Fruit fly (Drosophila melanogaster): ENCODE results near the gene CG3604.
A peak's percentile ranks its signal among the peaks of the same experiment; 100 is the strongest.

The CG3604 gene

DNA sequence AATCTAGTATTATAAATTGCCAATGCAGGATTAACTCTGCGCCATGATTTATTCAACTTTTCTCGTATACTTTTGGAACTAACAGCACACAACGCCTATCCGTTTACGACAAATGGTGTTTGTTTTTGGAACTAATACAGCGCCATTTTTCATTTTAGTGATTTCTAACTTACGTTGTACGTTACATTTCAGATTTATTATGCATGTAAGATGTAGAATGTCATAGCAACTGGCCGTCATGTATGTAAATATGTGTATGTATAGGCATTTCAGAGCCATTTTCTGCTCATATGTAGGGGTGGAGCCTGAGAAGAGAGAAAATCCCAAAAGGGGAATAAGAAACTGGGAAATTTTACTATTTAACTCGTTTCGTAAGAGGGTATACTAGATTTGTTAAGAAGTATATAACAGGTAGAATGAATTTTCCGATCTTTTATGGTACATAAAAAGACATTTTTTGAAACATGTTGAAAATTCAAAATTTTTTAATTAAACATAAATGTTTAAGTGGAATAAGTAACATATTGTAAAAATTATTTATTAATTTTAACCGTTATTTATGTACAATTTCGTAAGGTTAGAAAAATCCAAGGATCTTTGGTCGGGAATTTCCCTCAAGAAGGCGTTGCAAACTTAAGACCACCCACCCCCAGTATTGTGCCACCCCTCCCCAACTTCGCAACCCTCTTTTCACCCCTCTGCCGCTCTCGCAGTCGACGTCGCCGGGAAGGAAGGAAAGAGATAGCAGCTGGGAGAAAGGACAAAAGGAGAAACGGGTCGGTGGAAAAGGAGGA is 40.1 kb downstream of the CG3604 start (continued):
- TF ChIP-seq CG6276 (GFP tag; optimal IDR thresholded peaks at IDR 0.05) (no peak), Blimp-1 (GFP tag; optimal IDR thresholded peaks at IDR 0.05) (no peak), CG9139 (GFP tag; optimal IDR thresholded peaks at IDR 0.05) (no peak), lz (GFP tag; optimal IDR thresholded peaks at IDR 0.05) (peak; percentile 34), net (GFP tag; optimal IDR thresholded peaks at IDR 0.05) (no peak), CG6854 (GFP tag; optimal IDR thresholded peaks at IDR 0.05) (no peak), Gug (GFP tag; IDR thresholded peaks at IDR 0.05) (0 out of 2 replicates have a peak, but pooled peaks have one; percentile 8), svp (GFP tag) (no peak), Hr4 (GFP tag; optimal IDR thresholded peaks at IDR 0.05) (peak; percentile 33), Sox102F (GFP tag; optimal IDR thresholded peaks at IDR 0.05) (no peak), Eip75B (GFP tag; optimal IDR thresholded peaks at IDR 0.05) (no peak), cyc (GFP tag; optimal IDR thresholded peaks at IDR 0.05) (peak; percentile 50), Eip93F (GFP tag; optimal IDR thresholded peaks at IDR 0.05) (no peak)

DNA sequence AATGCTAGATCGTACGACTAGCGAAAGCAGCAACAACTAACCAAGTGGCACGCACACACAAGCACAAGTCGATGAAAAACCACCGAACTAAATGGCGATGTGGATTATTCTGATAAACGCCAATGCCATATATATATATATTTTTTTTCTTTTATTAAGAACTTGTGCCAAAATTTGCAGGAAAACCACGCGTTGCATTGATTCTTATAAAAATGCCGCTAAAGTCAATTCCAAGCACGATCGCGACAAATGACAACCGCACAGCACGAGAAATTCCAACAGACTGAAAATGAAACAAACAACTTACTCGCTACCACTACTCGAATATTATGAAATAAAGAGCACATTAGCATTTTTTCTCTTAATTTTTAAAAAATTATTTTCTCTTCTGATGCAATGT is 41.0 kb downstream of the CG3604 start, which contains the start of gene for:
Gene for, minus strand, starts transcription at position 287 of the 400 bp plus-strand sequence.
- TF ChIP-seq fd59A (GFP tag; optimal IDR thresholded peaks at IDR 0.05) (no peak), vri (GFP tag; optimal IDR thresholded peaks at IDR 0.05) (peak; percentile 24), CG31627 (GFP tag; optimal IDR thresholded peaks at IDR 0.05) (no peak), net (GFP tag; optimal IDR thresholded peaks at IDR 0.05) (no peak), CG3919 (GFP tag; optimal IDR thresholded peaks at IDR 0.05) (no peak), Eip78C (GFP tag) (peak; percentile 14), CG11762 (GFP tag; optimal IDR thresholded peaks at IDR 0.05; ENCODE audit: insufficient read depth) (no peak), Smox (GFP tag; optimal IDR thresholded peaks at IDR 0.05) (no peak), Ets96B (tag; optimal IDR thresholded peaks at IDR 0.05) (no peak), Sox15 (GFP tag; optimal IDR thresholded peaks at IDR 0.05) (no peak), CG6854 (GFP tag; optimal IDR thresholded peaks at IDR 0.05) (no peak), fkh (GFP tag; optimal IDR thresholded peaks at IDR 0.05) (peak; percentile 21), CG6276 (GFP tag; optimal IDR thresholded peaks at IDR 0.05) (peak; percentile 26), svp (GFP tag) (no peak), Sox14 (GFP tag; optimal IDR thresholded peaks at IDR 0.05) (no peak), CG1621 (tag; optimal IDR thresholded peaks at IDR 0.05) (no peak), CG8632 (GFP tag; optimal IDR thresholded peaks at IDR 0.05) (no peak), CG8119 (GFP tag; IDR thresholded peaks at IDR 0.05) (0 out of 3 replicates have a peak, but pooled peaks have one; percentile 2)

DNA sequence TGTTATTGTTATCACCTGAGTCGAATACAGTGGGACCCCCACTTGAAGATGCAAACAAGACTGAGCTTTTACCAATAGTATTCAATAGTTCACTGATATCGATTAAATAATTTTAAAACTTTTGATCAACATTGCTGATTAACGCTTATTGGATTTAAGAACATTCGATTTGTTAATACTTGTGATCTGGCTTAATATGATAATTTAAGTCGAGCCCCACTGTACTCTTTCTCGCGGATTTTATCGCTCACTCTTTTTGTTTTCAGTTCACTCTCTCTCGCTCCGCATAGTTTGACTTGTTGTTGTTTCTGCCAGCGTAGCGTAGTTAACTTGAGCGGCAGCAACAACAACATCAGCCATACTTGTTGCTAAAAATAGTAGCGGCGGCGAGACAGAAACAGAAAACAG is 42.0 kb downstream of the CG3604 start:
- TF ChIP-seq CG4318 (GFP tag; optimal IDR thresholded peaks at IDR 0.05): peak; percentile 97
- TF ChIP-seq CG6276 (GFP tag; optimal IDR thresholded peaks at IDR 0.05): peak; percentile 99
- peak; percentile 99 for TF ChIP-seq CG10669 (GFP tag; optimal IDR thresholded peaks at IDR 0.05)
- TF ChIP-seq Sox15 (GFP tag; optimal IDR thresholded peaks at IDR 0.05): peak; percentile 98
- TF ChIP-seq fd59A (GFP tag; optimal IDR thresholded peaks at IDR 0.05): peak; percentile 97
- peak; percentile 99 for TF ChIP-seq Hr39 (GFP tag; optimal IDR thresholded peaks at IDR 0.05)
- TF ChIP-seq esn (GFP tag; optimal IDR thresholded peaks at IDR 0.05): peak; percentile 99
- TF ChIP-seq CG11902 (GFP tag; optimal IDR thresholded peaks at IDR 0.05): peak; percentile 98
- TF ChIP-seq CG3032 (tag; optimal IDR thresholded peaks at IDR 0.05): peak; percentile 98
- TF ChIP-seq CG11294 (GFP tag; IDR thresholded peaks at IDR 0.05): peak; percentile 97
- peak; percentile 99 for TF ChIP-seq CG6854 (GFP tag; optimal IDR thresholded peaks at IDR 0.05)
- TF ChIP-seq CG6808 (GFP tag; optimal IDR thresholded peaks at IDR 0.05): peak; percentile 97
- TF ChIP-seq CG31627 (GFP tag; optimal IDR thresholded peaks at IDR 0.05): peak; percentile 99
- peak; percentile 97 to 98 for TF ChIP-seq salr (GFP tag; optimal IDR thresholded peaks at IDR 0.05)
- TF ChIP-seq dsx (GFP tag; optimal IDR thresholded peaks at IDR 0.05; ENCODE audit: poor library complexity, severe bottlenecking): peak; percentile 97
- TF ChIP-seq CG34406 (GFP tag; optimal IDR thresholded peaks at IDR 0.05): peak; percentile 99
- TF ChIP-seq Eip78C (GFP tag): peak; percentile 100
- peak; percentile 99 for TF ChIP-seq CG11762 (GFP tag; optimal IDR thresholded peaks at IDR 0.05; ENCODE audit: insufficient read depth)
- TF ChIP-seq CG9139 (GFP tag; optimal IDR thresholded peaks at IDR 0.05): peak; percentile 98
- TF ChIP-seq OdsH (GFP tag; optimal IDR thresholded peaks at IDR 0.05): peak; percentile 99
- TF ChIP-seq cyc (GFP tag; optimal IDR thresholded peaks at IDR 0.05): peak; percentile 99
- TF ChIP-seq CG15336 (GFP tag; IDR thresholded peaks at IDR 0.05): peak; percentile 100
- peak; percentile 99 for TF ChIP-seq acj6 (GFP tag; optimal IDR thresholded peaks at IDR 0.05)
- TF ChIP-seq CG6163 (GFP tag; IDR thresholded peaks at IDR 0.05): peak; percentile 99
- peak; percentile 99 for TF ChIP-seq Eip75B (GFP tag; optimal IDR thresholded peaks at IDR 0.05)
- TF ChIP-seq dac (GFP tag; optimal IDR thresholded peaks at IDR 0.05): peak; percentile 96
- peak; percentile 99 for TF ChIP-seq CG3919 (GFP tag; optimal IDR thresholded peaks at IDR 0.05)
- peak; percentile 99 for TF ChIP-seq Sox102F (GFP tag; optimal IDR thresholded peaks at IDR 0.05)
- peak; percentile 98 for TF ChIP-seq CG10631 (GFP tag; optimal IDR thresholded peaks at IDR 0.05)
